Worm (Caenorhabditis elegans): Measurements from ENCODE around the gene srw-40.

- TF ChIP-seq egl-27 (tag; optimal IDR thresholded peaks at IDR 0.05) (no peak), unc-39 (tag; optimal IDR thresholded peaks at IDR 0.05) (no peak), nhr-28 (tag; optimal IDR thresholded peaks at IDR 0.05) (no peak), ama-1 (optimal IDR thresholded peaks at IDR 0.05) (no peak), pha-4 (tag; optimal IDR thresholded peaks at IDR 0.05) (no peak), ztf-11 (tag; optimal IDR thresholded peaks at IDR 0.05) (no peak)
These were observed 8.2 kb upstream of the srw-40 start, which contains the start of gene mog-2 for ce11 chrII:4324061-4324460.

Data from whole organism, L3 larva.